Fruit fly (Drosophila melanogaster) S2 (cell line): Measurements from ENCODE around the gene pcx.

Experiments used
- CG8478 ChIP-seq: fragments of >200 bp; optimal IDR thresholded peaks from 2 replicates; lab custom pipeline; 2018
- CTCF ChIP-seq, 2 experiments: fragments of >200 bp; optimal IDR thresholded peaks; 2 replicates each; lab custom pipeline; 2018

pcx gene

DNA sequence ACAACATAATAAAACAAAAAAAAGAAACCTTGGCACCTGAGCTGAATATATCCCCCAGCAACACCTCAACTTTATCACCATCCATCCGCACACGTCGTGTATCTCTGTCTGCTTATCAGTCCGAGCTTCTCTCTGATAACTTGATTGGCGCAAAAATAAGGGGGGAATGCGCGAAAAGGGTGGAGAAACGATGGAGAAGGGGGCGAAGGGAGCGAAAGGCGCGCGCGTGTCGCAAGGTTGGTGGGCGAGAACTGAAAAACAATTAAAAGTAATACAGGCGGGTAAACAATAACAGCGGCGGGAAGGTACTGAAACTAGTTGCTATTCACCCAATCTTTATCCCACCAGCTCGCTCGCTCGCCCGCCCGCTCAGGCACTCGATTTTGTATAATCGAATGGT is 61.2 kb downstream of the pcx start:
- TF ChIP-seq CG8478 (lab: Kevin White, UChicago) (no peak), CTCF (optimal IDR thresholded peaks at IDR 0.05; lab: Kevin White, UChicago) (no peak)

- TF ChIP-seq CTCF (optimal IDR thresholded peaks at IDR 0.05; lab: Kevin White, UChicago) (no peak), CG8478 (lab: Kevin White, UChicago) (no peak)
Observed at dm6 chrX:2286985-2287384, 61.9 kb downstream of the pcx start.
